Fruit fly (Drosophila melanogaster): ENCODE data around the gene CG3285.

Gene CG3285

DNA sequence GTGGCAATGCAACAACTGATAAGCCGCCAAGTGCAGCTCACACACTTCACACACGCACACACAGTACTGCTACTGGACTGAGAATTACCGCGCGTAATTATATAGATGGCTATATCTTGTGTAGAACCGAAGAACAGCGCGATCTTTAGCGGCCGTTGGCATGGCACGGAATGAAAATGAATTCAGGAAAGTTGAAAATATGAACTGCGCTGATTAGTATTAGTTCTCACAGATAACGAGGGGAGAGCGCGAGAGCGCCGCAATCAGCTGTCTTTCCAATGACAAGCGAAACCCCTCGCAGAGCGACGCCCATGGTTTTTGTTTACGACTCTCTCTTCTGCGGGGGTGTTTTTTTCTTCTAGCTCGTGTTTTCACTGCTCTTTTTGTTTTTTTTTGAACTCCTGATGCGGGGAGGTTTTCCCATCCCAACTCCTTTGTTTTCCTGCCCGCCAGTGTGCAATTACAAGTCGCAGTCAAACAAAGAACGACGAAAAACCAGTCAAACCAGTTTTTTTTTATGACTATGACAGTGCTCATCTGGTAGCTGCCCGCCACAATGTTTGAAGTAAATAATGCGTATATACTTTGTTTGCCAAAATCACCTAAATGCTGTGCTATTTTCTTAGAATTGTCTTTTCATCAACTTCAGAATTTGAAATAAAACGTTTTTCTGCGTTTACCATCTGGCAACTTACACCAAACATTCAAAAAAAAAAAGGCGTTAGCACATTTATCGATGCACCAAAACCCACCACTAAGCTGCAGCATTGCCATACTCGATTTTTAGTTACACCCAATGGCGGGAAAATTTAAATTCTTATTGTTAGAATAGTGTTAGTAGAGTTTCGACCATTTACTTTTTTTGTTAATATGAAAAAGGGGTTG is 27.5 kb upstream of the CG3285 start, which contains the start of gene CG9663 (continued):
- TF ChIP-seq CG10267 (tag; optimal IDR thresholded peaks at IDR 0.05): peak; percentile 57
- TF ChIP-seq ci (GFP tag; IDR thresholded peaks at IDR 0.05): peak; percentile 71; the same call in 2 of the 3 replicates
- TF ChIP-seq inv (GFP tag; IDR thresholded peaks at IDR 0.05; ENCODE audit: partially characterized antibody): 0 out of 2 replicates have a peak, but pooled peaks have one; percentile 26
- TF ChIP-seq CG42726 (GFP tag; IDR thresholded peaks at IDR 0.05; ENCODE audit: partially characterized antibody): no peak
- TF ChIP-seq Side (GFP tag; optimal IDR thresholded peaks at IDR 0.05): peak; percentile 13
- TF ChIP-seq Hr39 (optimal IDR thresholded peaks at IDR 0.05): no peak
- peak; percentile 40; the same call in 1 of the 2 replicates for TF ChIP-seq bowl (GFP tag; IDR thresholded peaks at IDR 0.05)
- TF ChIP-seq gfzf (GFP tag; optimal IDR thresholded peaks at IDR 0.05): peak; percentile 91
- no peak for TF ChIP-seq CG4424 (GFP tag; optimal IDR thresholded peaks at IDR 0.05)
- no peak for TF ChIP-seq CG17361 (GFP tag; IDR thresholded peaks at IDR 0.05)
- peak; percentile 91 for TF ChIP-seq Sry-δ (GFP tag; optimal IDR thresholded peaks at IDR 0.05)
- TF ChIP-seq Asciz (GFP tag; optimal IDR thresholded peaks at IDR 0.05): peak; percentile 20
- TF ChIP-seq gt (GFP tag; IDR thresholded peaks at IDR 0.05): no peak
- no peak for TF ChIP-seq chif (GFP tag; optimal IDR thresholded peaks at IDR 0.05)
- TF ChIP-seq wdn (GFP tag; IDR thresholded peaks at IDR 0.05): no peak; the same call in 1 of the 2 replicates
- peak; percentile 47 for TF ChIP-seq ftz-f1 (GFP tag; optimal IDR thresholded peaks at IDR 0.05)
- no peak for TF ChIP-seq Dip3 (GFP tag; optimal IDR thresholded peaks at IDR 0.05)
- TF ChIP-seq Mad (GFP tag; optimal IDR thresholded peaks at IDR 0.05): no peak
- no peak for TF ChIP-seq CG1024 (GFP tag; IDR thresholded peaks at IDR 0.05)
- no peak for TF ChIP-seq CG3407 (GFP tag; optimal IDR thresholded peaks at IDR 0.05)
- TF ChIP-seq E2f1 (GFP tag; IDR thresholded peaks at IDR 0.05): peak; percentile 33; the same call in 1 of the 2 replicates
- no peak for TF ChIP-seq HLHmδ (GFP tag; optimal IDR thresholded peaks at IDR 0.05)
- TF ChIP-seq CG14860 (GFP tag; IDR thresholded peaks at IDR 0.05; ENCODE audit: partially characterized antibody): no peak
- TF ChIP-seq shn (GFP tag; optimal IDR thresholded peaks at IDR 0.05): peak; percentile 50
- peak; percentile 10 for TF ChIP-seq D19A (tag; optimal IDR thresholded peaks at IDR 0.05)
- no peak for TF ChIP-seq fd64A (GFP tag; optimal IDR thresholded peaks at IDR 0.05)
- TF ChIP-seq Taf1 (GFP tag; IDR thresholded peaks at IDR 0.05): 0 out of 2 replicates have a peak, but pooled peaks have one; percentile 30
- TF ChIP-seq chm (GFP tag; IDR thresholded peaks at IDR 0.05): peak; percentile 75
- peak; percentile 35 for TF ChIP-seq CG15514 (GFP tag; optimal IDR thresholded peaks at IDR 0.05)
- TF ChIP-seq CG7271 (tag; optimal IDR thresholded peaks at IDR 0.05): no peak
- no peak for TF ChIP-seq CG10654 (GFP tag; optimal IDR thresholded peaks at IDR 0.05)
- peak; percentile 48; the same call in 1 of the 2 replicates for TF ChIP-seq CG31224 (GFP tag; IDR thresholded peaks at IDR 0.05)
- no peak for TF ChIP-seq CG11504 (tag; optimal IDR thresholded peaks at IDR 0.05)
- TF ChIP-seq p53 (GFP tag; optimal IDR thresholded peaks at IDR 0.05): no peak
- peak; percentile 40 for TF ChIP-seq slbo (GFP tag; IDR thresholded peaks at IDR 0.05)
- TF ChIP-seq Hmx (GFP tag; optimal IDR thresholded peaks at IDR 0.05): no peak
- no peak for TF ChIP-seq CG1792 (GFP tag; optimal IDR thresholded peaks at IDR 0.05)
- peak; percentile 69 for TF ChIP-seq abd-A (tag; optimal IDR thresholded peaks at IDR 0.05)
- TF ChIP-seq exex (tag; optimal IDR thresholded peaks at IDR 0.05): peak; percentile 86
- TF ChIP-seq sima (GFP tag; optimal IDR thresholded peaks at IDR 0.05): no peak
- peak; percentile 7 for TF ChIP-seq phol (tag; optimal IDR thresholded peaks at IDR 0.05)
- TF ChIP-seq CG17912 (GFP tag; optimal IDR thresholded peaks at IDR 0.05): no peak
- peak; percentile 34 for TF ChIP-seq CG2120 (GFP tag; optimal IDR thresholded peaks at IDR 0.05)
- no peak for TF ChIP-seq CG12942 (GFP tag; optimal IDR thresholded peaks at IDR 0.05)
- TF ChIP-seq salm (tag; optimal IDR thresholded peaks at IDR 0.05): no peak
- no peak for TF ChIP-seq prd (optimal IDR thresholded peaks at IDR 0.05)
- 0 out of 3 replicates have a peak, but pooled peaks have one; percentile 9 for TF ChIP-seq prd (GFP tag; IDR thresholded peaks at IDR 0.05)
- no peak for TF ChIP-seq tup (GFP tag; optimal IDR thresholded peaks at IDR 0.05)
- TF ChIP-seq bbx (GFP tag; IDR thresholded peaks at IDR 0.05; ENCODE audit: partially characterized antibody): no peak

Measured in whole organism, embryonic.